Fruit fly (Drosophila melanogaster) whole organism, embryonic: ENCODE results near the gene CG6067.

Experiments
- CG10431 ChIP-seq: fragments of 200-800 bp; sonication (Bioruptor generic); optimal IDR thresholded peaks from 3 replicates; lab custom pipeline; 2018; ENCODE audit warnings: missing biosample characterization, mild to moderate bottlenecking, missing genetic modification characterization
- CG14050 ChIP-seq: fragments of 200-800 bp; sonication (Bioruptor generic); IDR thresholded peaks from 3 replicates; pipeline ENCODE4 v1.3.6; 2022; ENCODE audit warnings: missing biosample characterization, missing genetic modification characterization
- CG8944 ChIP-seq: fragments of 200-800 bp; sonication (Bioruptor generic); optimal IDR thresholded peaks from 3 replicates; lab custom pipeline; 2016; ENCODE audit warnings: missing biosample characterization, missing genetic modification characterization
- hbn ChIP-seq: fragments of 200-800 bp; sonication (Bioruptor generic); IDR thresholded peaks from 2 replicates; pipeline ENCODE4 v1.3.6; 2022; ENCODE audit warnings: missing biosample characterization, missing genetic modification characterization; ENCODE audit not compliant: partially characterized antibody
- nom ChIP-seq: fragments of 200-800 bp; sonication (Bioruptor generic); optimal IDR thresholded peaks from 2 replicates; lab custom pipeline; 2017; ENCODE audit warnings: missing biosample characterization, missing genetic modification characterization, mild to moderate bottlenecking, moderate library complexity, missing genetic modification reagents

- TF ChIP-seq CG8944 (peak; percentile 47), CG14050 (GFP tag; lab: Robert Waterston, UW) (peak; percentile 19; the same call in 1 of the 3 replicates), nom (GFP tag; lab: Kevin White, UChicago) (peak; percentile 36), hbn (GFP tag; lab: Robert Waterston, UW) (no peak), CG10431 (GFP tag; lab: Kevin White, UChicago) (no peak)
These were observed 16.6 kb downstream of the CG6067 start for dm6 chrX:5972030-5972429.
